Fruit fly (Drosophila melanogaster) whole organism, embryonic: ENCODE results near the gene CG43400.

ENCODE experiments used
- Antp ChIP-seq: fragments of 200-800 bp; sonication (Bioruptor generic); optimal IDR thresholded peaks from 3 replicates; lab custom pipeline; 2016; ENCODE audit warnings: missing biosample characterization, missing genetic modification characterization
- C15 ChIP-seq: fragments of 200-800 bp; sonication (Bioruptor generic); IDR thresholded peaks from 3 replicates; pipeline ENCODE4 v1.3.6; 2022; ENCODE audit warnings: missing biosample characterization, missing genetic modification characterization
- CG10462 ChIP-seq: fragments of 200-800 bp; sonication (Bioruptor generic); optimal IDR thresholded peaks from 2 replicates; lab custom pipeline; 2016; ENCODE audit warnings: missing biosample characterization, missing genetic modification characterization
- CG12155 ChIP-seq: fragments of 200-800 bp; sonication (Bioruptor generic); optimal IDR thresholded peaks from 3 replicates; lab custom pipeline; 2016; ENCODE audit warnings: missing biosample characterization, missing genetic modification characterization
- CG13894 ChIP-seq: fragments of 200-800 bp; sonication (Bioruptor generic); optimal IDR thresholded peaks from 3 replicates; lab custom pipeline; 2018; ENCODE audit warnings: missing biosample characterization, mild to moderate bottlenecking, missing genetic modification characterization, moderate library complexity
- CG1603 ChIP-seq: fragments of 200-800 bp; sonication (Bioruptor generic); optimal IDR thresholded peaks from 2 replicates; lab custom pipeline; 2019; ENCODE audit warnings: missing biosample characterization, mild to moderate bottlenecking, missing genetic modification characterization, moderate library complexity
- CG16779 ChIP-seq: fragments of 200-800 bp; sonication (Bioruptor generic); IDR thresholded peaks from 2 replicates; pipeline ENCODE4 v1.3.6; 2022; ENCODE audit warnings: missing biosample characterization, missing genetic modification characterization
- CG17186 ChIP-seq: fragments of 200-800 bp; sonication (Bioruptor generic); optimal IDR thresholded peaks from 3 replicates; lab custom pipeline; 2017; ENCODE audit warnings: missing biosample characterization, missing genetic modification reagents, missing genetic modification characterization
- CG18764 ChIP-seq: fragments of 200-800 bp; sonication (Bioruptor generic); optimal IDR thresholded peaks from 3 replicates; lab custom pipeline; 2016; ENCODE audit warnings: missing biosample characterization, missing genetic modification characterization
- CG2120 ChIP-seq: fragments of 200-800 bp; sonication (Bioruptor generic); optimal IDR thresholded peaks from 3 replicates; lab custom pipeline; 2016; ENCODE audit warnings: missing biosample characterization, missing genetic modification characterization
- CG31388 ChIP-seq: fragments of 200-800 bp; sonication (Bioruptor generic); optimal IDR thresholded peaks from 2 replicates; lab custom pipeline; 2016; ENCODE audit warnings: missing biosample characterization, missing genetic modification characterization
- CG4404 ChIP-seq: fragments of 200-800 bp; sonication (Bioruptor generic); IDR thresholded peaks from 2 replicates; pipeline ENCODE4 v1.3.6; 2022; ENCODE audit warnings: missing biosample characterization, missing genetic modification characterization
- CG4617 ChIP-seq: fragments of 200-800 bp; sonication (Bioruptor generic); optimal IDR thresholded peaks from 3 replicates; lab custom pipeline; 2016; ENCODE audit warnings: missing biosample characterization, missing genetic modification characterization, borderline replicate concordance
- CG6683 ChIP-seq: fragments of 200-800 bp; sonication (Bioruptor generic); optimal IDR thresholded peaks from 2 replicates; lab custom pipeline; 2017; ENCODE audit warnings: missing biosample characterization, mild to moderate bottlenecking, missing genetic modification characterization, missing genetic modification reagents
- CG7372 ChIP-seq: fragments of 200-800 bp; sonication (Bioruptor generic); IDR thresholded peaks from 2 replicates; pipeline ENCODE4 v1.3.6; 2022; ENCODE audit warnings: missing biosample characterization, missing genetic modification characterization
- CG7839 ChIP-seq: fragments of 200-800 bp; sonication (Bioruptor generic); optimal IDR thresholded peaks from 3 replicates; lab custom pipeline; 2018; ENCODE audit warnings: missing biosample characterization, mild to moderate bottlenecking, missing genetic modification characterization, moderate library complexity
- CG8924 ChIP-seq: fragments of 200-800 bp; optimal IDR thresholded peaks from 3 replicates; lab custom pipeline; 2019; ENCODE audit warnings: missing biosample characterization, mild to moderate bottlenecking, missing genetic modification characterization, moderate library complexity
- CG9609 ChIP-seq: fragments of 200-800 bp; sonication (Bioruptor generic); optimal IDR thresholded peaks from 3 replicates; lab custom pipeline; 2016; ENCODE audit warnings: missing biosample characterization, missing genetic modification characterization
- HLH54F ChIP-seq: fragments of 200-800 bp; sonication (Bioruptor generic); optimal IDR thresholded peaks from 3 replicates; lab custom pipeline; 2016; ENCODE audit warnings: missing biosample characterization, missing genetic modification characterization
- Hand ChIP-seq: fragments of 200-800 bp; sonication (Bioruptor generic); optimal IDR thresholded peaks from 2 replicates; lab custom pipeline; 2017; ENCODE audit warnings: mild to moderate bottlenecking, missing biosample characterization, missing genetic modification reagents, missing genetic modification characterization
- Hmr ChIP-seq: fragments of 200-800 bp; sonication (Bioruptor generic); optimal IDR thresholded peaks from 3 replicates; lab custom pipeline; 2017; ENCODE audit warnings: mild to moderate bottlenecking, missing biosample characterization, missing genetic modification reagents, missing genetic modification characterization
- Mad ChIP-seq: fragments of 200-800 bp; sonication (Bioruptor generic); optimal IDR thresholded peaks from 2 replicates; lab custom pipeline; 2016; ENCODE audit warnings: missing biosample characterization, missing genetic modification characterization
- Myb ChIP-seq: fragments of 200-800 bp; sonication (Bioruptor generic); optimal IDR thresholded peaks from 2 replicates; lab custom pipeline; 2016; ENCODE audit warnings: missing biosample characterization, missing genetic modification characterization
- NFAT ChIP-seq: fragments of 200-800 bp; sonication (Bioruptor generic); IDR thresholded peaks from 2 replicates; pipeline ENCODE4 v1.3.6; 2022; ENCODE audit warnings: missing biosample characterization, missing genetic modification characterization
- Nf-YB ChIP-seq: fragments of 200-800 bp; sonication (Bioruptor generic); optimal IDR thresholded peaks from 3 replicates; lab custom pipeline; 2019; ENCODE audit warnings: missing biosample characterization, mild to moderate bottlenecking, missing genetic modification characterization, moderate library complexity
- Pdp1 ChIP-seq, 2 experiments: fragments of 200-800 bp; sonication (Bioruptor generic); optimal IDR thresholded peaks; 3 replicates each; lab custom pipeline; 2016; ENCODE audit warnings: missing biosample characterization in 2 of 2, missing genetic modification characterization in 2 of 2, mild to moderate bottlenecking in 1 of 2, moderate library complexity in 1 of 2
- Ravus ChIP-seq: fragments of 200-800 bp; sonication (Bioruptor generic); IDR thresholded peaks from 2 replicates; pipeline ENCODE4 v1.3.6; 2022; ENCODE audit warnings: missing biosample characterization, missing genetic modification characterization
- Sin3A ChIP-seq: fragments of >200 bp; optimal IDR thresholded peaks from 2 replicates; lab custom pipeline; 2018
- Spps ChIP-seq: fragments of 200-800 bp; sonication (Bioruptor generic); optimal IDR thresholded peaks from 2 replicates; lab custom pipeline; 2018; ENCODE audit warnings: missing biosample characterization, mild to moderate bottlenecking, missing genetic modification characterization
- YL-1 ChIP-seq: fragments of 200-800 bp; sonication (Bioruptor generic); optimal IDR thresholded peaks from 3 replicates; lab custom pipeline; 2017; ENCODE audit warnings: missing biosample characterization, mild to moderate bottlenecking, missing genetic modification characterization
- abd-A ChIP-seq: fragments of 200-800 bp; sonication (Bioruptor generic); optimal IDR thresholded peaks from 3 replicates; lab custom pipeline; 2019; ENCODE audit warnings: missing biosample characterization, mild to moderate bottlenecking, missing genetic modification characterization, moderate library complexity
- az2 ChIP-seq: fragments of 200-800 bp; sonication (Bioruptor generic); optimal IDR thresholded peaks from 3 replicates; lab custom pipeline; 2016; ENCODE audit warnings: missing biosample characterization, missing genetic modification characterization
- bigmax ChIP-seq: fragments of 200-800 bp; sonication (Bioruptor generic); optimal IDR thresholded peaks from 2 replicates; lab custom pipeline; 2018; ENCODE audit warnings: missing biosample characterization, mild to moderate bottlenecking, missing genetic modification characterization
- danr ChIP-seq: fragments of 200-800 bp; sonication (Bioruptor generic); IDR thresholded peaks from 2 replicates; pipeline ENCODE4 v1.3.6; 2022; ENCODE audit warnings: missing biosample characterization, missing genetic modification characterization
- emc ChIP-seq: fragments of 200-800 bp; sonication (Bioruptor generic); optimal IDR thresholded peaks from 2 replicates; lab custom pipeline; 2016; ENCODE audit warnings: missing biosample characterization, missing genetic modification characterization
- esg ChIP-seq: fragments of 200-800 bp; sonication (Bioruptor generic); conservative IDR thresholded peaks from 2 replicates; pipeline ENCODE4 v1.3.6; 2022; ENCODE audit warnings: missing biosample characterization, missing genetic modification characterization
- fd96Cb ChIP-seq: fragments of 200-800 bp; sonication (Bioruptor generic); optimal IDR thresholded peaks from 2 replicates; lab custom pipeline; 2018; ENCODE audit warnings: missing biosample characterization, mild to moderate bottlenecking, missing genetic modification characterization, moderate library complexity
- gcm2 ChIP-seq: fragments of 200-800 bp; sonication (Bioruptor generic); optimal IDR thresholded peaks from 2 replicates; lab custom pipeline; 2016; ENCODE audit warnings: missing biosample characterization, missing genetic modification characterization
- gem ChIP-seq: fragments of 200-800 bp; sonication (Bioruptor generic); optimal IDR thresholded peaks from 2 replicates; lab custom pipeline; 2019; ENCODE audit warnings: missing biosample characterization, mild to moderate bottlenecking, missing genetic modification characterization, moderate library complexity
- grau ChIP-seq: fragments of 200-800 bp; optimal IDR thresholded peaks from 3 replicates; lab custom pipeline; 2019; ENCODE audit warnings: missing biosample characterization, mild to moderate bottlenecking, missing genetic modification characterization, moderate library complexity
- hkb ChIP-seq, 2 experiments: fragments of 200-800 bp in 1 of 2; fragments of >200 bp in 1 of 2; sonication (Bioruptor generic) in 1 of 2; IDR thresholded peaks in 1 of 2; optimal IDR thresholded peaks in 1 of 2; 2 replicates each; pipeline versions ENCODE4 v1.3.6 to Lab custom; 2017 to 2022; ENCODE audit warnings: missing biosample characterization in 1 of 2, missing genetic modification characterization in 1 of 2
- jumu ChIP-seq: fragments of 200-800 bp; sonication (Bioruptor generic); optimal IDR thresholded peaks from 3 replicates; lab custom pipeline; 2016; ENCODE audit warnings: missing biosample characterization, missing genetic modification characterization
- ken ChIP-seq: fragments of 200-800 bp; sonication (Bioruptor generic); IDR thresholded peaks from 3 replicates; pipeline ENCODE4 v1.3.6; 2022; ENCODE audit warnings: missing biosample characterization, missing genetic modification characterization
- luna ChIP-seq: fragments of 200-800 bp; sonication (Bioruptor generic); optimal IDR thresholded peaks from 2 replicates; lab custom pipeline; 2016; ENCODE audit warnings: missing biosample characterization, missing genetic modification characterization
- org-1 ChIP-seq: fragments of 200-800 bp; sonication (Bioruptor generic); optimal IDR thresholded peaks from 2 replicates; lab custom pipeline; 2017; ENCODE audit warnings: missing biosample characterization, missing genetic modification characterization
- psq ChIP-seq: fragments of 200-800 bp; sonication (Bioruptor generic); optimal IDR thresholded peaks from 2 replicates; lab custom pipeline; 2017; ENCODE audit warnings: missing biosample characterization, missing genetic modification characterization
- shn ChIP-seq: fragments of 200-800 bp; sonication (Bioruptor generic); optimal IDR thresholded peaks from 3 replicates; lab custom pipeline; 2016; ENCODE audit warnings: missing biosample characterization, missing genetic modification characterization
- sisA ChIP-seq: fragments of 200-800 bp; sonication (Bioruptor generic); IDR thresholded peaks from 2 replicates; pipeline ENCODE4 v1.3.6; 2022; ENCODE audit warnings: missing biosample characterization, missing genetic modification characterization
- slp2 ChIP-seq: fragments of 200-800 bp; sonication (Bioruptor generic); optimal IDR thresholded peaks from 2 replicates; lab custom pipeline; 2016; ENCODE audit warnings: missing biosample characterization, missing genetic modification characterization
- trh ChIP-seq: fragments of 200-800 bp; sonication (Bioruptor generic); optimal IDR thresholded peaks from 2 replicates; lab custom pipeline; 2016; ENCODE audit warnings: missing biosample characterization, missing genetic modification characterization
- twi ChIP-seq: fragments of 200-800 bp; optimal IDR thresholded peaks from 2 replicates; lab custom pipeline; 2019; ENCODE audit warnings: missing biosample characterization, mild to moderate bottlenecking, missing genetic modification characterization, moderate library complexity
- usp ChIP-seq: fragments of >200 bp; optimal IDR thresholded peaks from 2 replicates; lab custom pipeline; 2017; ENCODE audit warnings: missing biosample characterization, missing genetic modification characterization

CG43400 gene

DNA sequence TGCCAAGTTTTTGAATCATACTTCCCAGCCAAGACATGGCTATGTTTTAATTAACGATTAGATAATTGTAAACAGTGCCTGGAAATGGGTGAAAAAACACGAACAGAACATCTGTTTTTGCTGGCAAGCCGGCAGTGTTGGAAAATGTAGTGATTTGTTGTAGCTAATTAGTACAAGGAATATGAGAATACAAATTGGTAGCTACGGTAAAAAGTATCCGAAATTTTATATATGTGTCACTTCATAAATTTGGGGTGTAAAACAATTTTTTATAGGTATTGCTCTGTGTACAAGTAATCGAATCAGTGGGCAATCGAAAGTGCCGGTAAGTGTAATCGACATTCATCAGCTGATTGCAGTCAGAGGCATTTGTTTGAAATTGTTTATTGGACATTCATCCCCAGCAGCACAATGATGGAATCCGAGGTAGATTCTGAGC is 26.7 kb downstream of the CG43400 start, which contains the start of the genes mRpL51 and Uba4 (continued):
- TF ChIP-seq CG4617 (GFP tag; lab: Kevin White, UChicago) (peak; percentile 28), danr (GFP tag; lab: Robert Waterston, UW) (no peak), gem (tag; lab: Kevin White, UChicago) (no peak), abd-A (tag; lab: Kevin White, UChicago) (no peak), fd96Cb (no peak), jumu (GFP tag; lab: Kevin White, UChicago) (peak; percentile 18), gcm2 (GFP tag; lab: Kevin White, UChicago) (no peak), CG4404 (GFP tag; lab: Robert Waterston, UW) (no peak), grau (tag; lab: Kevin White, UChicago) (peak; percentile 34), Hmr (GFP tag; lab: Kevin White, UChicago) (no peak), CG12155 (GFP tag; lab: Kevin White, UChicago) (peak; percentile 26), CG17186 (peak; percentile 39), emc (GFP tag; lab: Kevin White, UChicago) (no peak), Spps (tag; lab: Kevin White, UChicago) (no peak), YL-1 (peak; percentile 63), CG8924 (tag; lab: Kevin White, UChicago) (peak; percentile 9), CG31388 (no peak), Hand (peak; percentile 31), Mad (GFP tag; lab: Kevin White, UChicago) (peak; percentile 36), CG18764 (peak; percentile 32), CG16779 (GFP tag; lab: Robert Waterston, UW) (no peak), CG13894 (tag; lab: Kevin White, UChicago) (no peak), ken (GFP tag; lab: Robert Waterston, UW) (no peak), bigmax (GFP tag; lab: Kevin White, UChicago) (no peak), HLH54F (peak; percentile 51), CG7372 (GFP tag; lab: Robert Waterston, UW) (no peak), Pdp1 (GFP tag; optimal IDR thresholded peaks at IDR 0.05; lab: Kevin White, UChicago) (peak; percentile 37 to 89), Ravus (GFP tag; lab: Robert Waterston, UW) (no peak), psq (no peak), CG1603 (tag; lab: Kevin White, UChicago) (peak; percentile 74), CG6683 (GFP tag; lab: Kevin White, UChicago) (no peak), Antp (GFP tag; lab: Kevin White, UChicago) (no peak), NFAT (GFP tag; lab: Robert Waterston, UW) (no peak), twi (tag; lab: Kevin White, UChicago) (peak; percentile 63), az2 (GFP tag; lab: Kevin White, UChicago) (peak; percentile 31), Myb (peak; percentile 48), CG7839 (peak; percentile 3), Nf-YB (GFP tag; lab: Kevin White, UChicago) (no peak), CG2120 (GFP tag; lab: Kevin White, UChicago) (peak; percentile 66), luna (GFP tag; lab: Kevin White, UChicago) (no peak), C15 (GFP tag; lab: Robert Waterston, UW) (no peak), CG9609 (GFP tag; lab: Kevin White, UChicago) (peak; percentile 40), sisA (GFP tag; lab: Robert Waterston, UW) (no peak), usp (GFP tag; lab: Kevin White, UChicago) (no peak), slp2 (GFP tag; lab: Kevin White, UChicago) (no peak), trh (GFP tag; lab: Kevin White, UChicago) (no peak), Sin3A (lab: Kevin White, UChicago) (peak; percentile 51), hkb (optimal IDR thresholded peaks at IDR 0.05; lab: Kevin White, UChicago) (no peak), hkb (GFP tag; IDR thresholded peaks at IDR 0.05; lab: Robert Waterston, UW) (no peak), CG10462 (GFP tag; lab: Kevin White, UChicago) (no peak), esg (no peak), shn (GFP tag; lab: Kevin White, UChicago) (no peak), org-1 (GFP tag; lab: Kevin White, UChicago) (no peak)
